Worm (Caenorhabditis elegans) whole organism, L4 larva: ENCODE measurements around the gene dph-3.
A peak's percentile ranks its signal among the peaks of the same experiment; 100 is the strongest.

Source experiments
- D1046.2 ChIP-seq: fragments of 200-800 bp; sonication (Bioruptor generic); IDR thresholded peaks from 2 replicates; pipeline ENCODE4 v1.3.6; 2022; ENCODE audit warnings: missing genetic modification characterization, missing compliant biosample characterization
- F26F4.8 ChIP-seq: fragments of 200-800 bp; sonication (Bioruptor generic); conservative IDR thresholded peaks from 2 replicates; pipeline ENCODE4 v1.3.6; 2022; ENCODE audit warnings: missing genetic modification characterization, missing compliant biosample characterization
- T20F7.1 ChIP-seq: fragments of 200-800 bp; sonication (Bioruptor generic); optimal IDR thresholded peaks from 2 replicates; lab custom pipeline; 2018; ENCODE audit warnings: mild to moderate bottlenecking, missing genetic modification characterization, missing compliant biosample characterization
- T26A8.4 ChIP-seq: fragments of 200-800 bp; sonication (Bioruptor generic); IDR thresholded peaks from 2 replicates; pipeline ENCODE4 v1.3.6; 2022; ENCODE audit warnings: missing genetic modification characterization, missing compliant biosample characterization
- Y105C5A.15 ChIP-seq: fragments of 200-800 bp; sonication (Bioruptor generic); IDR thresholded peaks from 2 replicates; pipeline ENCODE4 v1.3.6; 2022; ENCODE audit warnings: missing genetic modification characterization, missing compliant biosample characterization
- aha-1 ChIP-seq: fragments of 150-350 bp; peaks from one replicate; lab custom pipeline; 2014; ENCODE audit warnings: missing biosample characterization, missing genetic modification characterization
- aly-2 ChIP-seq: sonication (generic microtip); optimal IDR thresholded peaks from 2 replicates; lab custom pipeline; 2018; ENCODE audit warnings: missing biosample characterization, missing genetic modification characterization
- arid-1 ChIP-seq: fragments of 200-800 bp; sonication (Bioruptor generic); conservative IDR thresholded peaks from 2 replicates; pipeline ENCODE4 v1.3.6; 2022; ENCODE audit warnings: missing genetic modification reagents, missing genetic modification characterization, missing compliant biosample characterization
- ceh-62 ChIP-seq: sonication (generic microtip); optimal IDR thresholded peaks from 2 replicates; lab custom pipeline; 2017; ENCODE audit warnings: missing biosample characterization, missing genetic modification characterization
- daf-16 ChIP-seq, 3 experiments: sonication (generic microtip); optimal IDR thresholded peaks; 2 replicates each; lab custom pipeline; 2016 to 2017; ENCODE audit warnings: missing genetic modification characterization in 3 of 3, missing genetic modification reagents in 3 of 3, mild to moderate bottlenecking in 2 of 3, missing compliant biosample characterization in 2 of 3, missing biosample characterization in 1 of 3, moderate library complexity in 1 of 3
- dmd-6 ChIP-seq: fragments of 200-800 bp; sonication (Bioruptor generic); IDR thresholded peaks from 2 replicates; pipeline ENCODE4 v1.3.6; 2022; ENCODE audit warnings: missing genetic modification reagents, missing genetic modification characterization, missing compliant biosample characterization
- dmd-9 ChIP-seq: fragments of 200-800 bp; sonication (Bioruptor generic); IDR thresholded peaks from 2 replicates; pipeline ENCODE4 v1.3.6; 2022; ENCODE audit warnings: missing genetic modification reagents, missing genetic modification characterization, missing compliant biosample characterization
- dve-1 ChIP-seq: sonication (generic microtip); optimal IDR thresholded peaks from 2 replicates; lab custom pipeline; 2017; ENCODE audit warnings: antibody characterized with exemption, mild to moderate bottlenecking, missing genetic modification characterization, missing compliant biosample characterization; ENCODE audit not compliant: insufficient read depth
- egl-43 ChIP-seq: fragments of 200-800 bp; sonication (Bioruptor generic); IDR thresholded peaks from 2 replicates; pipeline ENCODE4 v1.3.6; 2022; ENCODE audit warnings: missing genetic modification reagents, missing genetic modification characterization, missing compliant biosample characterization
- gei-8 ChIP-seq: fragments of 200-800 bp; sonication (Bioruptor generic); optimal IDR thresholded peaks from 2 replicates; lab custom pipeline; 2018; ENCODE audit warnings: mild to moderate bottlenecking, missing genetic modification characterization, missing compliant biosample characterization
- hif-1 ChIP-seq, 2 experiments: sonication (generic microtip); optimal IDR thresholded peaks; 2 replicates each; lab custom pipeline; 2016 to 2017; ENCODE audit warnings: missing compliant biosample characterization in 2 of 2, missing genetic modification characterization in 2 of 2, missing genetic modification reagents in 2 of 2, missing genotype in 2 of 2, mild to moderate bottlenecking in 1 of 2
- hlh-11 ChIP-seq: fragments of 200-800 bp; sonication (Bioruptor generic); optimal IDR thresholded peaks from 2 replicates; lab custom pipeline; 2018; ENCODE audit warnings: mild to moderate bottlenecking, missing genetic modification characterization, missing compliant biosample characterization
- hlh-30 ChIP-seq: sonication (generic microtip); optimal IDR thresholded peaks from 2 replicates; lab custom pipeline; 2017; ENCODE audit warnings: antibody characterized with exemption, mild to moderate bottlenecking, missing genetic modification characterization, missing compliant biosample characterization; ENCODE audit not compliant: insufficient read depth
- lim-7 ChIP-seq: fragments of 200-800 bp; sonication (Bioruptor generic); IDR thresholded peaks from 2 replicates; pipeline ENCODE4 v1.3.6; 2022; ENCODE audit warnings: missing genetic modification characterization, missing compliant biosample characterization
- lin-29 ChIP-seq: fragments of 200-800 bp; sonication (Bioruptor generic); IDR thresholded peaks from 2 replicates; pipeline ENCODE4 v1.3.6; 2022; ENCODE audit warnings: missing genetic modification reagents, missing genetic modification characterization, missing compliant biosample characterization
- lin-38 ChIP-seq: fragments of 200-800 bp; sonication (Bioruptor generic); IDR thresholded peaks from 2 replicates; pipeline ENCODE4 v1.3.6; 2022; ENCODE audit warnings: missing genetic modification reagents, missing genetic modification characterization, missing compliant biosample characterization
- lsy-2 ChIP-seq, 2 experiments: fragments of 150-350 bp in 1 of 2; sonication (generic microtip) in 1 of 2; optimal IDR thresholded peaks; 2 replicates each; lab custom pipeline; 2014 to 2017; ENCODE audit warnings: missing biosample characterization in 2 of 2, missing genetic modification characterization in 2 of 2
- madf-9 ChIP-seq: fragments of 200-800 bp; sonication (Bioruptor generic); conservative IDR thresholded peaks from 2 replicates; pipeline ENCODE4 v1.3.6; 2022; ENCODE audit warnings: missing genetic modification reagents, missing genetic modification characterization, missing compliant biosample characterization
- mep-1 ChIP-seq: fragments of 150-350 bp; sonication (generic microtip); optimal IDR thresholded peaks from 3 replicates; lab custom pipeline; 2014; ENCODE audit warnings: missing biosample characterization, missing genetic modification characterization
- nhr-102 ChIP-seq: sonication (generic microtip); optimal IDR thresholded peaks from 2 replicates; lab custom pipeline; 2016; ENCODE audit warnings: mild to moderate bottlenecking, missing genetic modification characterization, moderate library complexity, missing compliant biosample characterization
- nhr-11 ChIP-seq: fragments of 150-350 bp; optimal IDR thresholded peaks from 2 replicates; lab custom pipeline; 2014; ENCODE audit warnings: missing biosample characterization, missing genetic modification characterization
- nhr-237 ChIP-seq: sonication (generic microtip); optimal IDR thresholded peaks from 2 replicates; lab custom pipeline; 2017; ENCODE audit warnings: missing biosample characterization, missing genetic modification characterization
- nhr-28 ChIP-seq: fragments of 150-350 bp; optimal IDR thresholded peaks from 2 replicates; lab custom pipeline; 2014; ENCODE audit warnings: missing biosample characterization, missing genetic modification characterization
- nhr-77 ChIP-seq: fragments of 150-350 bp; optimal IDR thresholded peaks from 2 replicates; lab custom pipeline; 2014; ENCODE audit warnings: missing biosample characterization, missing genetic modification characterization
- php-3 ChIP-seq: fragments of 200-800 bp; sonication (Bioruptor generic); IDR thresholded peaks from 2 replicates; pipeline ENCODE4 v1.3.6; 2022; ENCODE audit warnings: missing genetic modification reagents, missing genetic modification characterization, missing compliant biosample characterization
- pqm-1 ChIP-seq: sonication (generic microtip); optimal IDR thresholded peaks from 2 replicates; lab custom pipeline; 2017; ENCODE audit warnings: missing biosample characterization, missing genetic modification characterization
- skn-1 ChIP-seq: fragments of 150-350 bp; optimal IDR thresholded peaks from 2 replicates; lab custom pipeline; 2014; ENCODE audit warnings: missing biosample characterization, missing genetic modification characterization
- snpc-1.2 ChIP-seq: fragments of 200-800 bp; sonication (Bioruptor generic); IDR thresholded peaks from 2 replicates; pipeline ENCODE4 v1.3.6; 2022; ENCODE audit warnings: missing genetic modification reagents, missing genetic modification characterization, missing compliant biosample characterization
- tra-1 ChIP-seq: fragments of 200-800 bp; sonication (Bioruptor generic); IDR thresholded peaks from 2 replicates; pipeline ENCODE4 v1.3.6; 2022; ENCODE audit warnings: missing genetic modification reagents, missing genetic modification characterization, missing compliant biosample characterization
- unc-130 ChIP-seq: sonication (generic microtip); optimal IDR thresholded peaks from 2 replicates; lab custom pipeline; 2016; ENCODE audit warnings: missing genetic modification reagents, missing genetic modification characterization, missing compliant biosample characterization
- unc-62 ChIP-seq, 3 experiments: fragments of 150-350 bp in 1 of 3; sonication (generic microtip); optimal IDR thresholded peaks in 2 of 3; peaks in 1 of 3; 1 replicate in 1 of 3; 2 replicates in 2 of 3; lab custom pipeline; 2014 to 2017; ENCODE audit warnings: missing biosample characterization in 3 of 3, missing genetic modification characterization in 3 of 3, missing genetic modification reagents in 3 of 3, missing genotype in 1 of 3
- zag-1 ChIP-seq: fragments of 150-350 bp; optimal IDR thresholded peaks from 2 replicates; lab custom pipeline; 2014; ENCODE audit warnings: missing biosample characterization, missing genetic modification characterization
- zfp-2 ChIP-seq: sonication (generic microtip); optimal IDR thresholded peaks from 2 replicates; lab custom pipeline; 2016; ENCODE audit warnings: mild to moderate bottlenecking, missing genetic modification characterization, missing compliant biosample characterization

Gene dph-3

DNA sequence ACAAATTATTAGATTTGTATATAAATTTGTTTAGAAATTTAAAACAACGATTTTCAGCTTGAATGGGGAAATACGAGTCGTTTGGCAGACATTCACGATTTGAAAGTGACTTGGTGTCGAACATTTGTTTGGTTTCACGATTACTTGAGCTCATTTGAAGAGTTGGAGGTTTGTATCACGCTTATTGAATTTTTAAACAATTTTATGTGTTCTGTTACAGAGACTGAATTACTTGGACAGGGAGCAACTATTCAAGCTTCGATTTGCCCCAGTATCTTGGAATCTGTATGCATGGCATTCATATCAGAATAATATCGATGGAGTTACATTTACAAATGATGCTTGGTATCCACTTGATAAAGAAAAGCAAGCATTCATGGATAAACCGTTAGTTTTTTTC is 20.3 kb downstream of the dph-3 start:
- TF ChIP-seq unc-130 (GFP tag; lab: Kevin White, UChicago) = no peak
- TF ChIP-seq T20F7.1 = no peak
- no peak for TF ChIP-seq nhr-102
- TF ChIP-seq hif-1 (tag; optimal IDR thresholded peaks at IDR 0.05; lab: Kevin White, UChicago) = no peak
- TF ChIP-seq tra-1 (GFP tag; lab: Robert Waterston, UW) = no peak
- no peak for TF ChIP-seq hlh-11 (tag; lab: Kevin White, UChicago)
- no peak for TF ChIP-seq Y105C5A.15 (GFP tag; lab: Robert Waterston, UW)
- no peak for TF ChIP-seq madf-9 (GFP tag; lab: Robert Waterston, UW)
- TF ChIP-seq unc-62 (GFP tag; optimal IDR thresholded peaks at IDR 0.05 in 1 of 2; lab: Kevin White, UChicago) = peak in 1 of 2 experiments; percentile 91
- no peak for TF ChIP-seq unc-62 (tag; optimal IDR thresholded peaks at IDR 0.05; lab: Kevin White, UChicago)

DNA sequence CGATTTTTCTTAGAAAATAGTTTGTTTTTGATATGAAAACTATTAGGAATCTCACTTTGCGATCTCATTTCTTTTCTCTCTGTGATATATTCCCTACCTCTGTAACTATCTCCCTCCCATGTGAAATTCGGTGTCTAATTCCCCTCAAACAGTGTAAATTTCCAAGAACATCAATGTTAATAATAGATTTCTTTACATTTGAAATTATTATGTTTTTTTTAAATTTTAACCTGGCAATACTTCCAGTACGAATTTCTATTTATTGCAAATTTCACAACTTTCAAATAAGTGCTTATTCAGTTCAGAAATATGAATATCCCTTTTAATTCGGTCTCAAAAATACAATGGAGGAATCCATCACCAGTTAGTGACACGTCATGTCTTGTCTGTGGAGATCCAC is 21.4 kb downstream of the dph-3 start, which contains the start of gene nhr-100:
TSS of gene nhr-100 (plus strand) at position 301 of the 400 bp plus-strand sequence.
- TF ChIP-seq nhr-28 (tag; lab: Kevin White, UChicago) = no peak
- TF ChIP-seq hlh-30 (tag; lab: Kevin White, UChicago) = no peak
- no peak for TF ChIP-seq zfp-2 (tag; lab: Kevin White, UChicago)
- TF ChIP-seq arid-1 (GFP tag; lab: Robert Waterston, UW) = no peak
- no peak for TF ChIP-seq aly-2 (tag; lab: Kevin White, UChicago)
- TF ChIP-seq nhr-77 (tag; lab: Kevin White, UChicago) = no peak

DNA sequence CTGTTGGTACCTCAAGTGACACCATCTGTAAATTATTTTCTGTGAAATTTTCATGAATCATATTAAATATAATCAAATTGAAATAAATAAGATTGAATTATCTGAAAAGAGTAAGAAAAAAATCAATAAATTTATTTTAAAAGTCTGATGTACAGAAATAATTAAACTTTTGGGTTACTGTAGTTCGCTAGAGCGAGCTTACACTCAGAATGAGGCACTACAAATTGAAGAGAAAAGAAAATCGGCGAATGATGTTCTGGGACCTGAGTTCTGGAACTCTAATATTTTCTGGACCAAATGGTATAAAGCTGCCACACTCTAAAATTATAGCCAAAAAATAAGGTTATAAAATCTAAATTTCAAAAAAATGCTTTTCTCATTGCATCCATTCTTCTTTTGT is 27.0 kb downstream of the dph-3 start:
- TF ChIP-seq nhr-237 (tag; lab: Kevin White, UChicago) (no peak), lin-38 (GFP tag; lab: Robert Waterston, UW) (peak; percentile 59)

DNA sequence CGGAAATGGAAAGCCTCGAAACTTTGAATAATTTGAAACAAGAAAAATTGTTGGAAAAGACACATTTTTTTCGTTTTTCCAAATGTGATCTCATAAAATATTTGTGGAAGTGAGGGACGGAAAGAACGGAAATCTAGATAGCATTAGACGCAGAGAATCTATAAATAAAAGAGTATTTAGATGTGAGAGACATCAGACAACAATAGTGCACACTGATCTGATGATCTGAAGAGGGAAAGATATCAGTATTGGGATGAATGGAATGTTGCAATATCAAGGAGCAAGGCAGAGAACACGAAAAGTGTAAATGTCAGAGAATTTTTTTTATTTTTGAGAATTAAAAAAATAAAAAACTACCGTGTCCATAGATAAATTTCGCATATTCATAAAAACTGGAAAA is 27.9 kb downstream of the dph-3 start:
- no peak for TF ChIP-seq egl-43
- no peak for TF ChIP-seq T26A8.4 (GFP tag; lab: Robert Waterston, UW)
- TF ChIP-seq gei-8 (GFP tag; lab: Kevin White, UChicago) = no peak
- no peak for TF ChIP-seq F26F4.8 (GFP tag; lab: Robert Waterston, UW)
- no peak for TF ChIP-seq dmd-9 (GFP tag; lab: Robert Waterston, UW)
- TF ChIP-seq hlh-11 (tag; lab: Kevin White, UChicago) = peak; percentile 1
- TF ChIP-seq lim-7 (GFP tag; lab: Robert Waterston, UW) = no peak

DNA sequence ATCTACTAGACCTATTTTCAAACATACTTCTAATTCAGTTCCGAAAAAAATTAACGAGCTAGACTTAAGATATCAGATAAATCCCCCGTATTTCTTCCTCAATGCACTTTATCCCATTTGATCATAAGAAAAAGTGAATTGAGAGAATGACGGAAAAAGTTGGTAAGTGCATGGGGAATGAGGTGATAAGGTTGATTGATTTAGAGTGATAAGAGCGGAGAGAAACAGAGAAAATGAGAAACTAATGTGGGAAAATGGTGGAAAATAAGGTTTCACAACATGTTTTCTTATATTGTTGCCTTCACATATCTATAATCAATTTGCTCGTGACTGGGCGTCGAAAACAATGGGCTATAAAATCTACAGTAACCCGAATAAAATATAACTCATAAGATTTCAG is 28.8 kb downstream of the dph-3 start:
- peak; percentile 13 for TF ChIP-seq nhr-77 (tag; lab: Kevin White, UChicago)
- peak in 1 of 2 experiments; percentile 69 for TF ChIP-seq daf-16 (GFP tag; optimal IDR thresholded peaks at IDR 0.05; lab: Kevin White, UChicago)
- TF ChIP-seq daf-16 (tag; optimal IDR thresholded peaks at IDR 0.05; lab: Kevin White, UChicago) = peak; percentile 97
- TF ChIP-seq nhr-28 (tag; lab: Kevin White, UChicago) = peak; percentile 72
- peak; percentile 25 for TF ChIP-seq nhr-11 (tag; lab: Kevin White, UChicago)
- TF ChIP-seq dve-1 = peak; percentile 76
- TF ChIP-seq snpc-1.2 (GFP tag; lab: Robert Waterston, UW) = no peak
- 0 out of 2 replicates have a peak, but pooled peaks have one; percentile 62 for TF ChIP-seq php-3 (GFP tag; lab: Robert Waterston, UW)
- peak; percentile 57; the same call in 1 of the 2 replicates for TF ChIP-seq dmd-6 (GFP tag; lab: Robert Waterston, UW)
- TF ChIP-seq pqm-1 (tag; lab: Kevin White, UChicago) = peak; percentile 52
- TF ChIP-seq skn-1 = no peak
- no peak for TF ChIP-seq lin-29 (GFP tag; lab: Robert Waterston, UW)
- peak; percentile 94 for TF ChIP-seq aha-1
- no peak for TF ChIP-seq ceh-62 (tag; lab: Kevin White, UChicago)
- peak; percentile 69 for TF ChIP-seq hlh-11 (tag; lab: Kevin White, UChicago)
- peak; percentile 64 for TF ChIP-seq hlh-30 (tag; lab: Kevin White, UChicago)
- no peak for TF ChIP-seq D1046.2 (GFP tag; lab: Robert Waterston, UW)
- TF ChIP-seq zag-1 = no peak
- no peak for TF ChIP-seq unc-62 (GFP tag; optimal IDR thresholded peaks at IDR 0.05 in 1 of 2; lab: Kevin White, UChicago)
- no peak for TF ChIP-seq unc-62 (tag; optimal IDR thresholded peaks at IDR 0.05; lab: Kevin White, UChicago)
- TF ChIP-seq mep-1 (tag; lab: Kevin White, UChicago) = peak; percentile 17
- TF ChIP-seq lsy-2 (tag; optimal IDR thresholded peaks at IDR 0.05; lab: Kevin White, UChicago) = peak in 1 of 2 experiments; percentile 72
